Worm (Caenorhabditis elegans): ENCODE data around the gene C47G2.4.

Gene C47G2.4

DNA sequence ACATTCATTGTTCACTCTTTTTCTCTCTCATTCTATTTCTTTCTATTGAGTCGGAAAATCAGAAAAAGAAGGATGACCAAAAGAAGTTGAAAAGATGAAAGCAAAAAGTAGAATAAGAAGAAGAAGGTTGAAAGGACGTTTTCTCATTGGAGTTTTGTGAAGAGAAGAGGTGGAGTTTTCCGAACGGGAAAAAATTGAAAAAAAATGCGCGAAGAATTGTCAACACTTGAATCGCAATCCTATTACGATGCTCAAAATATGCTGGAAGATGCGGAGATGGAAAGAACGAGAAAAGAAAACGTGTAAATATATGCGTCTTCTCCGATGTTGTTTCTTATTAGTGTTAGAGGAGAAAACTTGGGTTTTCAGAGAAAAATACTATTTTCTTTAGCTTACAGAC, 40.0 kb upstream of the C47G2.4 start:
- no peak for TF ChIP-seq ets-7 (tag; optimal IDR thresholded peaks at IDR 0.05)
- no peak for TF ChIP-seq hmbx-1 (tag; optimal IDR thresholded peaks at IDR 0.05)
- no peak for TF ChIP-seq tra-4 (tag; optimal IDR thresholded peaks at IDR 0.05)
- TF ChIP-seq ceh-13 (GFP tag; optimal IDR thresholded peaks at IDR 0.05) = no peak
- no peak for TF ChIP-seq ama-1 (optimal IDR thresholded peaks at IDR 0.05)
- TF ChIP-seq tbx-37 (GFP tag; conservative IDR thresholded peaks at IDR 0.05) = no peak
- no peak for TF ChIP-seq scrt-1 (GFP tag; IDR thresholded peaks at IDR 0.05)
- no peak for TF ChIP-seq aly-1 (tag; optimal IDR thresholded peaks at IDR 0.05)
- no peak for TF ChIP-seq sea-1 (GFP tag; conservative IDR thresholded peaks at IDR 0.05)

- TF ChIP-seq sea-1 (GFP tag; conservative IDR thresholded peaks at IDR 0.05) = no peak
- TF ChIP-seq hmg-4 (GFP tag; optimal IDR thresholded peaks at IDR 0.05) = no peak
- TF ChIP-seq tra-4 (tag; optimal IDR thresholded peaks at IDR 0.05) = no peak
- TF ChIP-seq ama-1 (optimal IDR thresholded peaks at IDR 0.05) = no peak
Measured at ce11 chrII:11329021-11329479, 35.6 kb upstream of the C47G2.4 start, which contains the start of gene tag-180. Gene tag-180, minus strand, starts transcription at chrII:11329429.

DNA sequence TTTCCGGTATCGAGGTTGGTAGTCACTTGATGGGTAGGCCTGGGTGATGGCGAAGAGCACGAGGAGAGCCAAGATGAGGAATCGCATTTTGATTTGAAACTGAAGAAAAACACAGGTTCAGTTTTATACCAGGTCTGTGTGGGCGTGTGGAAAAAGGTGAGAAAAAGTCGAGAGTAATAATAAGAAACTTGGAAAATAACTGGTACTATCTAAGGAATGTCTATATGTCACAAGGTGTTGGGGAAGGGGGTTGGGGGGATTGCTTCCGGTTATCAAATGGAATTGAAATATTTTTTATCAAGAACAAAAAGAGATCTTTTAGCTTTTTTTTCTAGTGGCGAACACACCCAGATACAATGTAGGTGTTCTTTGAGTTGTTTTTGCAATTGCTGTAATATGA, 26.2 kb upstream of the C47G2.4 start, which contains the start of gene nlp-51:
Gene nlp-51, minus strand, starts transcription at position 101 of the 400 bp plus-strand sequence.
- TF ChIP-seq sea-1 (GFP tag; conservative IDR thresholded peaks at IDR 0.05) = no peak
- no peak for TF ChIP-seq tra-4 (tag; optimal IDR thresholded peaks at IDR 0.05)
- TF ChIP-seq hnd-1 (tag; optimal IDR thresholded peaks at IDR 0.05) = no peak
- no peak for TF ChIP-seq F13C5.2 (tag; optimal IDR thresholded peaks at IDR 0.05)
- TF ChIP-seq ama-1 (optimal IDR thresholded peaks at IDR 0.05) = no peak
- TF ChIP-seq ceh-36 (tag; optimal IDR thresholded peaks at IDR 0.05) = no peak
- TF ChIP-seq scrt-1 (GFP tag; IDR thresholded peaks at IDR 0.05) = no peak
- no peak for TF ChIP-seq tbx-37 (GFP tag; conservative IDR thresholded peaks at IDR 0.05)
- no peak for TF ChIP-seq B0310.2 (tag; optimal IDR thresholded peaks at IDR 0.05)
- no peak for TF ChIP-seq flt-1 (GFP tag; IDR thresholded peaks at IDR 0.05)
- no peak for TF ChIP-seq pes-1 (GFP tag; IDR thresholded peaks at IDR 0.05)
- TF ChIP-seq ceh-13 (GFP tag; optimal IDR thresholded peaks at IDR 0.05) = no peak
- no peak for TF ChIP-seq tbx-11 (GFP tag; IDR thresholded peaks at IDR 0.05)
- TF ChIP-seq hmbx-1 (tag; optimal IDR thresholded peaks at IDR 0.05) = no peak
- no peak for TF ChIP-seq hmg-4 (GFP tag; optimal IDR thresholded peaks at IDR 0.05)
- no peak for TF ChIP-seq ets-7 (tag; optimal IDR thresholded peaks at IDR 0.05)

DNA sequence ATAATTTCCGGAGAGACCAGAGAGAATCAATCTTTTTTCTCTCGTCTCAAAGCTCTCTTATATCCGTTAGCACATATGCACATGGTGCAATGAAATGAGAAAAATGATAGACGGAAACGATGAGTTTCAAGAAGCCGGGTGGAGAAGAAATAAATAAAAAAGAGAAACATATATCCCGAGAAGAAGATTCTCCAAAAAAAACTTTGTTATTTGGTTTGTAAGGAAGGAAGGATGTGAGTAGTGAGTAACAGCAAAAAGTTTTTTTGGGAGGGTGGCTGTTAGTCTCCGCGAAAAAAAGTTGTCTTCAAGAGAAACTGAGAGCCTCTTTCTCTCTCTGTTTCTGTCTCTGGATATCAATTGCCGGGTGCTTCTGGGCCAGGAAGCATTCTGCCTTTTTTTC, 23.3 kb upstream of the C47G2.4 start:
- TF ChIP-seq ceh-36 (tag; optimal IDR thresholded peaks at IDR 0.05) (no peak), hmg-4 (GFP tag; optimal IDR thresholded peaks at IDR 0.05) (no peak), scrt-1 (GFP tag; IDR thresholded peaks at IDR 0.05) (no peak)

- TF ChIP-seq tbx-37 (GFP tag; conservative IDR thresholded peaks at IDR 0.05) (no peak), ets-7 (tag; optimal IDR thresholded peaks at IDR 0.05) (no peak), aly-1 (tag; optimal IDR thresholded peaks at IDR 0.05) (no peak), hmg-4 (GFP tag; optimal IDR thresholded peaks at IDR 0.05) (no peak), pes-1 (GFP tag; IDR thresholded peaks at IDR 0.05) (no peak), ama-1 (optimal IDR thresholded peaks at IDR 0.05) (no peak), hmbx-1 (tag; optimal IDR thresholded peaks at IDR 0.05) (no peak), tra-4 (tag; optimal IDR thresholded peaks at IDR 0.05) (no peak)
Measured at ce11 chrII:11314165-11314564, 20.8 kb upstream of the C47G2.4 start, which contains the start of gene T24F1.4. Gene T24F1.4, minus strand, starts transcription at chrII:11314265.

DNA sequence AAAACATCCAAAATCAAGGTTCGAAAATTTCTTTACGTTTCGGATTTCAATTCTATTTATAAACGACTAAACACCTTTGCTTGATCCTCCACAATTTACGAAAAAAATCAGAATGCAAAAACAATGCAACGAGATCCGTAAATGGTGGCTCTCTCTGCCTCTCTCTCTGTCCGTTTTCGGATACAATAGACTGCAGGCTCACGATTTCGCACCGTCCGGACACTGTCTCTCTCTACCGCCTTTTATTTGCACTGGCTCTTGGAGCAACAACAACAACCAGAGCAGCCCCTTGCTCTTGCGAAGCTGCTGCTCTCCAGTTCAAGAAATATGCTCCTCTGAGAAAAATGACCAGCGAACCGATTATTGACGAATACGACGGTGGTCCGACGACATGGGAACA, 18.8 kb upstream of the C47G2.4 start, which contains the start of gene T24F1.7:
Gene T24F1.7, plus strand, starts transcription at position 301 of the 400 bp plus-strand sequence.
- TF ChIP-seq B0310.2 (tag; optimal IDR thresholded peaks at IDR 0.05) (no peak), ama-1 (optimal IDR thresholded peaks at IDR 0.05) (no peak), ceh-13 (GFP tag; optimal IDR thresholded peaks at IDR 0.05) (no peak), tbx-11 (GFP tag; IDR thresholded peaks at IDR 0.05) (no peak)

- TF ChIP-seq ceh-36 (tag; optimal IDR thresholded peaks at IDR 0.05) = no peak
- no peak for TF ChIP-seq aly-1 (tag; optimal IDR thresholded peaks at IDR 0.05)
- no peak for TF ChIP-seq hmg-4 (GFP tag; optimal IDR thresholded peaks at IDR 0.05)
- no peak for TF ChIP-seq flt-1 (GFP tag; IDR thresholded peaks at IDR 0.05)
- TF ChIP-seq hmbx-1 (tag; optimal IDR thresholded peaks at IDR 0.05) = no peak
- no peak for TF ChIP-seq tbx-11 (GFP tag; IDR thresholded peaks at IDR 0.05)
- TF ChIP-seq ceh-13 (GFP tag; optimal IDR thresholded peaks at IDR 0.05) = no peak
Measured at ce11 chrII:11307953-11308352, 14.5 kb upstream of the C47G2.4 start.

DNA sequence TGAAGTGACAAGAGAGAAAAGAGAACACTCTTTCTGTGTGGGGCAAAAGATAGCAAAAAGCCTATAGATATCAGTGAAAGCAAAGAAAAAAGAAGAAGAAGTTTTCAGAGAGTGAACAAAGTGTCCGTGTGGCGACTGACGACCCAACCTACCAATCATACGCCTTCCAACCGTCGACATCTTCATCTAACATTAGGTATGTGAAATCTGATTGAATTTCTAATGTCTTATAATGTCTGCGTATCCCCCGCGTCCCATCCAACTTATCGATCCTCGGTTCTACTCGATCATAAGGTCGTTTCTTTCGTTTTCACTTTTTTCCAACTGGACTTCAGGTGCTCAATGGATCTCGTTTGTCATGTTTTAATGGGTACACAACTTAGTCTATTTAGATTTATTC, 13.9 kb upstream of the C47G2.4 start:
- TF ChIP-seq hnd-1 (tag; optimal IDR thresholded peaks at IDR 0.05) = no peak
- no peak for TF ChIP-seq sea-1 (GFP tag; conservative IDR thresholded peaks at IDR 0.05)
- TF ChIP-seq ets-7 (tag; optimal IDR thresholded peaks at IDR 0.05) = no peak
- no peak for TF ChIP-seq B0310.2 (tag; optimal IDR thresholded peaks at IDR 0.05)
- no peak for TF ChIP-seq tbx-37 (GFP tag; conservative IDR thresholded peaks at IDR 0.05)
- TF ChIP-seq hmg-4 (GFP tag; optimal IDR thresholded peaks at IDR 0.05) = no peak
- TF ChIP-seq aly-1 (tag; optimal IDR thresholded peaks at IDR 0.05) = no peak
- TF ChIP-seq F13C5.2 (tag; optimal IDR thresholded peaks at IDR 0.05) = no peak
- TF ChIP-seq ama-1 (optimal IDR thresholded peaks at IDR 0.05) = no peak
- TF ChIP-seq tbx-11 (GFP tag; IDR thresholded peaks at IDR 0.05) = no peak
- TF ChIP-seq flt-1 (GFP tag; IDR thresholded peaks at IDR 0.05) = no peak
- no peak for TF ChIP-seq tra-4 (tag; optimal IDR thresholded peaks at IDR 0.05)
- TF ChIP-seq pes-1 (GFP tag; IDR thresholded peaks at IDR 0.05) = no peak
- TF ChIP-seq hmbx-1 (tag; optimal IDR thresholded peaks at IDR 0.05) = no peak
- TF ChIP-seq ceh-13 (GFP tag; optimal IDR thresholded peaks at IDR 0.05) = no peak
- no peak for TF ChIP-seq scrt-1 (GFP tag; IDR thresholded peaks at IDR 0.05)
- no peak for TF ChIP-seq ceh-36 (tag; optimal IDR thresholded peaks at IDR 0.05)

Data from whole organism, early embryonic.